Worm (Caenorhabditis elegans) whole organism, midembryonic: ENCODE measurements around the gene snf-9.

Source experiments
- T22C8.4 ChIP-seq: fragments of 200-800 bp; sonication (Bioruptor generic); IDR thresholded peaks from 2 replicates; pipeline ENCODE4 v1.3.6; 2022; ENCODE audit warnings: missing genetic modification characterization, missing compliant biosample characterization
- cog-1 ChIP-seq: sonication (generic microtip); optimal IDR thresholded peaks from 2 replicates; lab custom pipeline; 2016; ENCODE audit warnings: missing genetic modification characterization, missing compliant biosample characterization
- flt-1 ChIP-seq: fragments of 200-800 bp; sonication (Bioruptor generic); IDR thresholded peaks from 2 replicates; pipeline ENCODE4 v1.3.6; 2022; ENCODE audit warnings: missing genetic modification characterization, missing compliant biosample characterization
- med-1 ChIP-seq: sonication (generic microtip); optimal IDR thresholded peaks from 2 replicates; lab custom pipeline; 2017; ENCODE audit warnings: missing genetic modification characterization, mild to moderate bottlenecking, missing compliant biosample characterization, antibody characterized with exemption, missing genetic modification reagents; ENCODE audit not compliant: insufficient read depth
- ref-1 ChIP-seq: fragments of 200-800 bp; sonication (Bioruptor generic); conservative IDR thresholded peaks from 2 replicates; pipeline ENCODE4 v1.3.6; 2022; ENCODE audit warnings: missing genetic modification reagents, missing genetic modification characterization, missing compliant biosample characterization
- tab-1 ChIP-seq: fragments of 200-800 bp; sonication (Bioruptor generic); IDR thresholded peaks from 2 replicates; pipeline ENCODE4 v1.3.6; 2022; ENCODE audit warnings: missing genetic modification characterization, missing compliant biosample characterization
- ztf-23 ChIP-seq: fragments of 200-800 bp; sonication (Bioruptor generic); IDR thresholded peaks from 2 replicates; pipeline ENCODE4 v1.3.6; 2022; ENCODE audit warnings: missing genetic modification reagents, missing genetic modification characterization, missing compliant biosample characterization
- ztf-29 ChIP-seq: fragments of 200-800 bp; sonication (Bioruptor generic); IDR thresholded peaks from 2 replicates; pipeline ENCODE4 v1.3.6; 2022; ENCODE audit warnings: missing genetic modification reagents, missing genetic modification characterization, missing compliant biosample characterization

DNA sequence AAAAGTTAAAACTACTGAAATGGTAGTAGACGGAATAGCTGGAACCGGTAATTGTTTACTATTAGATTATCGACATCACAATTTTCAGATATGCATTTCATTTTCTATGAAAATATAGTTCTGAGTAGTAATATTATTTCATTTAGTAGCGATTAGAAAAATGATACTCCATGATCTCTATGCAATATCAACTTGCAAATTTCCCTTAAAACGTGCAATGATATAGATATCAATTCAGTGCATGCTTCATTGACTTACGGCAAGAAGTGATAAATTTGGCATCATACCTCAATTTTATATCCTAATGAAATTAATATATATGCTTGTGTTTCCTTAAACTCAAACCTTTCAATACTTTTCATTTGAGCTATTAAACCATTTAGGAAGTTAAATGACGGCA, 30.7 kb downstream of the snf-9 start, which contains the start of gene C49C3.21:
- TF ChIP-seq T22C8.4 (GFP tag; lab: Robert Waterston, UW) (no peak), cog-1 (tag; lab: Kevin White, UChicago) (no peak), ztf-29 (GFP tag; lab: Robert Waterston, UW) (no peak), flt-1 (GFP tag; lab: Robert Waterston, UW) (no peak), ref-1 (no peak), ztf-23 (GFP tag; lab: Robert Waterston, UW) (no peak), tab-1 (GFP tag; lab: Robert Waterston, UW) (no peak), med-1 (no peak)
